Fruit fly (Drosophila melanogaster) whole organism, embryonic: ENCODE data around the gene CG5376.

ENCODE experiments used
- Antp ChIP-seq: fragments of 200-800 bp; sonication (Bioruptor generic); optimal IDR thresholded peaks from 3 replicates; lab custom pipeline; 2016; ENCODE audit warnings: missing biosample characterization, missing genetic modification characterization
- C15 ChIP-seq: fragments of 200-800 bp; sonication (Bioruptor generic); IDR thresholded peaks from 3 replicates; pipeline ENCODE4 v1.3.6; 2022; ENCODE audit warnings: missing biosample characterization, missing genetic modification characterization
- CG10654 ChIP-seq: fragments of 200-800 bp; sonication (Bioruptor generic); optimal IDR thresholded peaks from 2 replicates; lab custom pipeline; 2016; ENCODE audit warnings: missing biosample characterization, missing genetic modification characterization
- CG12071 ChIP-seq: fragments of 200-800 bp; sonication (Bioruptor generic); optimal IDR thresholded peaks from 3 replicates; lab custom pipeline; 2018; ENCODE audit warnings: missing biosample characterization, mild to moderate bottlenecking, missing genetic modification characterization
- CG12942 ChIP-seq: fragments of 200-800 bp; sonication (Bioruptor generic); optimal IDR thresholded peaks from 3 replicates; lab custom pipeline; 2016; ENCODE audit warnings: missing biosample characterization, missing genetic modification characterization
- CG15601 ChIP-seq: fragments of 200-800 bp; sonication (Bioruptor generic); optimal IDR thresholded peaks from 3 replicates; lab custom pipeline; 2019; ENCODE audit warnings: missing biosample characterization, mild to moderate bottlenecking, missing genetic modification characterization, moderate library complexity
- CG15696 ChIP-seq: fragments of 200-800 bp; sonication (Bioruptor generic); optimal IDR thresholded peaks from 2 replicates; lab custom pipeline; 2019; ENCODE audit warnings: missing biosample characterization, mild to moderate bottlenecking, missing genetic modification characterization, moderate library complexity
- CG17802 ChIP-seq: fragments of 200-800 bp; sonication (Bioruptor generic); optimal IDR thresholded peaks from 2 replicates; lab custom pipeline; 2018; ENCODE audit warnings: missing biosample characterization, mild to moderate bottlenecking, missing genetic modification characterization, moderate library complexity
- CG18599 ChIP-seq: fragments of 200-800 bp; sonication (Bioruptor generic); optimal IDR thresholded peaks from 3 replicates; lab custom pipeline; 2017; ENCODE audit warnings: missing biosample characterization, missing genetic modification characterization, mild to moderate bottlenecking, moderate library complexity, missing genetic modification reagents
- CG18764 ChIP-seq: fragments of 200-800 bp; sonication (Bioruptor generic); optimal IDR thresholded peaks from 3 replicates; lab custom pipeline; 2016; ENCODE audit warnings: missing biosample characterization, missing genetic modification characterization
- CG2120 ChIP-seq: fragments of 200-800 bp; sonication (Bioruptor generic); optimal IDR thresholded peaks from 3 replicates; lab custom pipeline; 2016; ENCODE audit warnings: missing biosample characterization, missing genetic modification characterization
- CG2678 ChIP-seq: fragments of 200-800 bp; sonication (Bioruptor generic); optimal IDR thresholded peaks from 3 replicates; lab custom pipeline; 2019; ENCODE audit warnings: missing biosample characterization, mild to moderate bottlenecking, missing genetic modification characterization, moderate library complexity
- CG2889 ChIP-seq: fragments of 200-800 bp; sonication (Bioruptor generic); IDR thresholded peaks from 3 replicates; pipeline ENCODE4 v1.3.6; 2022; ENCODE audit warnings: missing biosample characterization, missing genetic modification characterization
- CG30403 ChIP-seq: fragments of 200-800 bp; sonication (Bioruptor generic); optimal IDR thresholded peaks from 3 replicates; lab custom pipeline; 2016; ENCODE audit warnings: missing biosample characterization, missing genetic modification characterization
- CG32772 ChIP-seq: fragments of 200-800 bp; sonication (Bioruptor generic); IDR thresholded peaks from 2 replicates; pipeline ENCODE4 v1.3.6; 2022; ENCODE audit warnings: missing biosample characterization, missing genetic modification characterization
- CG3838 ChIP-seq: fragments of 200-800 bp; sonication (Bioruptor generic); optimal IDR thresholded peaks from 3 replicates; lab custom pipeline; 2016; ENCODE audit warnings: missing biosample characterization, missing genetic modification characterization
- CG4282 ChIP-seq: fragments of 200-800 bp; sonication (Bioruptor generic); optimal IDR thresholded peaks from 2 replicates; lab custom pipeline; 2016; ENCODE audit warnings: missing biosample characterization, missing genetic modification characterization
- CG6654 ChIP-seq: fragments of 200-800 bp; sonication (Bioruptor generic); optimal IDR thresholded peaks from 2 replicates; lab custom pipeline; 2017; ENCODE audit warnings: missing biosample characterization, mild to moderate bottlenecking, missing genetic modification characterization
- CG6765 ChIP-seq: fragments of 200-800 bp; sonication (Bioruptor generic); optimal IDR thresholded peaks from 3 replicates; lab custom pipeline; 2017; ENCODE audit warnings: missing biosample characterization, mild to moderate bottlenecking, missing genetic modification characterization
- CG8388 ChIP-seq: fragments of 200-800 bp; sonication (Bioruptor generic); optimal IDR thresholded peaks from 2 replicates; lab custom pipeline; 2019; ENCODE audit warnings: missing biosample characterization, mild to moderate bottlenecking, missing genetic modification characterization, moderate library complexity
- CG8765 ChIP-seq: fragments of 200-800 bp; sonication (Bioruptor generic); IDR thresholded peaks from 2 replicates; pipeline ENCODE4 v1.3.6; 2022; ENCODE audit warnings: missing biosample characterization, missing genetic modification characterization
- CG8944 ChIP-seq: fragments of 200-800 bp; sonication (Bioruptor generic); optimal IDR thresholded peaks from 3 replicates; lab custom pipeline; 2016; ENCODE audit warnings: missing biosample characterization, missing genetic modification characterization
- CG9876 ChIP-seq: fragments of 200-800 bp; sonication (Bioruptor generic); optimal IDR thresholded peaks from 2 replicates; lab custom pipeline; 2016; ENCODE audit warnings: missing biosample characterization, missing genetic modification characterization
- Dp ChIP-seq: fragments of 200-800 bp; sonication (Bioruptor generic); optimal IDR thresholded peaks from 2 replicates; lab custom pipeline; 2018; ENCODE audit warnings: missing biosample characterization, mild to moderate bottlenecking, missing genetic modification characterization, moderate library complexity
- Fer3 ChIP-seq: fragments of 200-800 bp; sonication (Bioruptor generic); optimal IDR thresholded peaks from 2 replicates; lab custom pipeline; 2018; ENCODE audit warnings: missing biosample characterization, mild to moderate bottlenecking, missing genetic modification characterization, moderate library complexity
- GATAe ChIP-seq: fragments of 200-800 bp; sonication (Bioruptor generic); conservative IDR thresholded peaks from 2 replicates; pipeline ENCODE4 v1.3.6; 2022; ENCODE audit warnings: missing biosample characterization, missing genetic modification characterization
- HHEX ChIP-seq: fragments of 200-800 bp; sonication (Bioruptor generic); optimal IDR thresholded peaks from 3 replicates; lab custom pipeline; 2017; ENCODE audit warnings: missing biosample characterization, mild to moderate bottlenecking, missing genetic modification characterization, missing genetic modification reagents
- Mes4 ChIP-seq: fragments of 200-800 bp; sonication (Bioruptor generic); optimal IDR thresholded peaks from 2 replicates; lab custom pipeline; 2016; ENCODE audit warnings: missing biosample characterization, missing genetic modification characterization
- NFAT ChIP-seq: fragments of 200-800 bp; sonication (Bioruptor generic); IDR thresholded peaks from 2 replicates; pipeline ENCODE4 v1.3.6; 2022; ENCODE audit warnings: missing biosample characterization, missing genetic modification characterization
- Nf-YB ChIP-seq: fragments of 200-800 bp; sonication (Bioruptor generic); optimal IDR thresholded peaks from 3 replicates; lab custom pipeline; 2019; ENCODE audit warnings: missing biosample characterization, mild to moderate bottlenecking, missing genetic modification characterization, moderate library complexity
- NfI ChIP-seq: fragments of 200-800 bp; sonication (Bioruptor generic); optimal IDR thresholded peaks from 3 replicates; lab custom pipeline; 2018; ENCODE audit warnings: missing biosample characterization, mild to moderate bottlenecking, missing genetic modification characterization, moderate library complexity
- Oaz ChIP-seq: fragments of 200-800 bp; sonication (Bioruptor generic); IDR thresholded peaks from 2 replicates; pipeline ENCODE4 v1.3.6; 2022; ENCODE audit warnings: missing biosample characterization, missing genetic modification characterization
- Sin3A ChIP-seq: fragments of >200 bp; optimal IDR thresholded peaks from 2 replicates; lab custom pipeline; 2018
- Taf1 ChIP-seq: fragments of 200-800 bp; sonication (Bioruptor generic); IDR thresholded peaks from 2 replicates; pipeline ENCODE4 v1.3.6; 2022; ENCODE audit warnings: missing biosample characterization, missing genetic modification characterization
- al ChIP-seq: fragments of 200-800 bp; sonication (Bioruptor generic); IDR thresholded peaks from 2 replicates; pipeline ENCODE4 v1.3.6; 2022; ENCODE audit warnings: missing biosample characterization, missing genetic modification characterization
- az2 ChIP-seq: fragments of 200-800 bp; sonication (Bioruptor generic); optimal IDR thresholded peaks from 3 replicates; lab custom pipeline; 2016; ENCODE audit warnings: missing biosample characterization, missing genetic modification characterization
- croc ChIP-seq: fragments of 200-800 bp; sonication (Bioruptor generic); conservative IDR thresholded peaks from 3 replicates; pipeline ENCODE4 v1.3.6; 2022; ENCODE audit warnings: missing biosample characterization, missing genetic modification characterization
- ewg ChIP-seq: fragments of 200-800 bp; sonication (Bioruptor generic); optimal IDR thresholded peaks from 3 replicates; lab custom pipeline; 2017; ENCODE audit warnings: mild to moderate bottlenecking, missing biosample characterization, missing genetic modification reagents, missing genetic modification characterization
- eyg ChIP-seq: fragments of 200-800 bp; sonication (Bioruptor generic); optimal IDR thresholded peaks from 3 replicates; lab custom pipeline; 2016; ENCODE audit warnings: missing biosample characterization, missing genetic modification characterization
- fd102C ChIP-seq: fragments of 200-800 bp; sonication (Bioruptor generic); optimal IDR thresholded peaks from 2 replicates; lab custom pipeline; 2018; ENCODE audit warnings: missing biosample characterization, mild to moderate bottlenecking, missing genetic modification characterization, moderate library complexity
- jigr1 ChIP-seq: fragments of 200-800 bp; sonication (Bioruptor generic); IDR thresholded peaks from 3 replicates; pipeline ENCODE4 v1.3.6; 2022; ENCODE audit warnings: missing biosample characterization, missing genetic modification characterization
- lbe ChIP-seq: fragments of 200-800 bp; sonication (Bioruptor generic); optimal IDR thresholded peaks from 2 replicates; lab custom pipeline; 2016; ENCODE audit warnings: missing biosample characterization, mild to moderate bottlenecking, missing genetic modification characterization
- nau ChIP-seq: fragments of 200-800 bp; sonication (Bioruptor generic); optimal IDR thresholded peaks from 3 replicates; lab custom pipeline; 2017; ENCODE audit warnings: missing biosample characterization, mild to moderate bottlenecking, missing genetic modification characterization, missing genetic modification reagents
- nerfin-1 ChIP-seq: fragments of 200-800 bp; sonication (Bioruptor generic); optimal IDR thresholded peaks from 3 replicates; lab custom pipeline; 2019; ENCODE audit warnings: missing biosample characterization, mild to moderate bottlenecking, missing genetic modification characterization, moderate library complexity
- p53 ChIP-seq: fragments of 200-800 bp; sonication (Bioruptor generic); optimal IDR thresholded peaks from 2 replicates; lab custom pipeline; 2016; ENCODE audit warnings: missing biosample characterization, missing genetic modification characterization
- pho ChIP-seq: fragments of 200-800 bp; sonication (Bioruptor generic); optimal IDR thresholded peaks from 2 replicates; lab custom pipeline; 2016; ENCODE audit warnings: missing biosample characterization, missing genetic modification characterization
- prd ChIP-seq, 3 experiments: fragments of >200 bp in 2 of 3; fragments of 200-800 bp in 1 of 3; sonication (Bioruptor generic) in 1 of 3; optimal IDR thresholded peaks in 2 of 3; IDR thresholded peaks in 1 of 3; 2 replicates in 2 of 3; 3 replicates in 1 of 3; pipeline versions ENCODE4 v1.3.6 to Lab custom; 2017 to 2022; ENCODE audit warnings: missing biosample characterization in 1 of 3, missing genetic modification characterization in 1 of 3
- row ChIP-seq: fragments of 200-800 bp; sonication (Bioruptor generic); IDR thresholded peaks from 3 replicates; pipeline ENCODE4 v1.3.6; 2022; ENCODE audit warnings: missing biosample characterization, missing genetic modification characterization
- sob ChIP-seq: fragments of 200-800 bp; sonication (Bioruptor generic); IDR thresholded peaks from 2 replicates; pipeline ENCODE4 v1.3.6; 2022; ENCODE audit warnings: missing biosample characterization, missing genetic modification characterization

The CG5376 gene

dm6 chr3R:22536504-22537423 lies 48.0 kb upstream of the CG5376 start (continued):
- TF ChIP-seq CG18599 (GFP tag; lab: Kevin White, UChicago) (peak; percentile 37), CG2678 (peak; percentile 61), CG6654 (GFP tag; lab: Kevin White, UChicago) (no peak), CG3838 (GFP tag; lab: Kevin White, UChicago) (no peak), CG10654 (GFP tag; lab: Kevin White, UChicago) (no peak), lbe (GFP tag; lab: Kevin White, UChicago) (no peak), eyg (GFP tag; lab: Kevin White, UChicago) (no peak), nerfin-1 (tag; lab: Kevin White, UChicago) (no peak), Fer3 (tag; lab: Kevin White, UChicago) (peak; percentile 37), jigr1 (GFP tag; lab: Robert Waterston, UW) (no peak), al (GFP tag; lab: Robert Waterston, UW) (no peak), CG2120 (GFP tag; lab: Kevin White, UChicago) (peak; percentile 56), p53 (GFP tag; lab: Kevin White, UChicago) (no peak), NfI (peak; percentile 37), Dp (no peak), GATAe (GFP tag; lab: Robert Waterston, UW) (no peak), HHEX (GFP tag; lab: Kevin White, UChicago) (peak; percentile 22), az2 (GFP tag; lab: Kevin White, UChicago) (peak; percentile 29), CG17802 (tag; lab: Kevin White, UChicago) (no peak), pho (GFP tag; lab: Kevin White, UChicago) (no peak), Antp (no peak), CG4282 (no peak), croc (GFP tag; lab: Robert Waterston, UW) (no peak), CG15696 (no peak), Nf-YB (GFP tag; lab: Kevin White, UChicago) (no peak), prd (optimal IDR thresholded peaks at IDR 0.05; lab: Kevin White, UChicago) (no peak), prd (GFP tag; IDR thresholded peaks at IDR 0.05; lab: Robert Waterston, UW) (no peak), Sin3A (no peak), CG8944 (no peak), Oaz (GFP tag; lab: Robert Waterston, UW) (peak; percentile 40; the same call in 1 of the 2 replicates), CG32772 (GFP tag; lab: Robert Waterston, UW) (no peak), sob (GFP tag; lab: Robert Waterston, UW) (no peak), Mes4 (GFP tag; lab: Kevin White, UChicago) (no peak), CG8765 (no peak), CG9876 (GFP tag; lab: Kevin White, UChicago) (no peak), row (peak; percentile 65), Taf1 (no peak), C15 (GFP tag; lab: Robert Waterston, UW) (no peak), nau (no peak), CG30403 (GFP tag; lab: Kevin White, UChicago) (peak; percentile 54), ewg (GFP tag; lab: Kevin White, UChicago) (peak; percentile 24), CG12942 (GFP tag; lab: Kevin White, UChicago) (no peak), CG18764 (GFP tag; lab: Kevin White, UChicago) (no peak), CG12071 (GFP tag; lab: Kevin White, UChicago) (peak; percentile 11), NFAT (GFP tag; lab: Robert Waterston, UW) (no peak), CG2889 (0 out of 3 replicates have a peak, but pooled peaks have one; percentile 30), fd102C (GFP tag; lab: Kevin White, UChicago) (no peak), CG15601 (peak; percentile 20), CG6765 (GFP tag; lab: Kevin White, UChicago) (no peak), CG8388 (peak; percentile 28)
